Worm (Caenorhabditis elegans): ENCODE measurements around the gene F55E10.1.

ce11 chrX:8294586-8294985 is 47.2 kb upstream of the F55E10.1 start, which contains the start of gene R09F10.3:
- TF ChIP-seq klf-2 (GFP tag; conservative IDR thresholded peaks at IDR 0.05) (no peak), flt-1 (GFP tag; IDR thresholded peaks at IDR 0.05) (no peak)
